Worm (Caenorhabditis elegans) whole organism, L2 larva: Measurements from ENCODE around the gene lgc-45.

Experiments
- F13H6.1 ChIP-seq: sonication (generic microtip); optimal IDR thresholded peaks from 2 replicates; lab custom pipeline; 2016; ENCODE audit warnings: missing genetic modification characterization, missing compliant biosample characterization
- R02D3.7 ChIP-seq: fragments of 150-350 bp; optimal IDR thresholded peaks from 2 replicates; lab custom pipeline; 2014; ENCODE audit warnings: missing biosample characterization, missing genetic modification characterization
- ZK546.5 ChIP-seq: sonication (generic microtip); optimal IDR thresholded peaks from 2 replicates; lab custom pipeline; 2017; ENCODE audit warnings: missing biosample characterization, missing genetic modification characterization
- alr-1 ChIP-seq: fragments of 150-350 bp; optimal IDR thresholded peaks from 2 replicates; lab custom pipeline; 2014; ENCODE audit warnings: missing biosample characterization, missing genetic modification characterization
- ama-1 ChIP-seq: fragments of 150-350 bp; optimal IDR thresholded peaks from 2 replicates; lab custom pipeline; 2018; ENCODE audit warnings: inconsistent platforms
- blmp-1 ChIP-seq: sonication (generic microtip); optimal IDR thresholded peaks from 2 replicates; lab custom pipeline; 2017; ENCODE audit warnings: missing genetic modification characterization, mild to moderate bottlenecking, missing compliant biosample characterization, antibody characterized with exemption, moderate library complexity; ENCODE audit not compliant: insufficient read depth
- ceh-16 ChIP-seq: fragments of 150-350 bp; optimal IDR thresholded peaks from 2 replicates; lab custom pipeline; 2014; ENCODE audit warnings: missing biosample characterization, missing genetic modification characterization
- crh-2 ChIP-seq: sonication (generic microtip); optimal IDR thresholded peaks from 2 replicates; lab custom pipeline; 2017; ENCODE audit warnings: missing biosample characterization, missing genetic modification characterization
- dmd-4 ChIP-seq: sonication (generic microtip); optimal IDR thresholded peaks from 2 replicates; lab custom pipeline; 2017; ENCODE audit warnings: missing biosample characterization, missing genetic modification characterization
- egl-27 ChIP-seq: sonication (generic microtip); optimal IDR thresholded peaks from 3 replicates; lab custom pipeline; 2017; ENCODE audit warnings: missing biosample characterization, missing genetic modification reagents, missing genetic modification characterization
- elt-1 ChIP-seq: fragments of 150-350 bp; optimal IDR thresholded peaks from 2 replicates; lab custom pipeline; 2014; ENCODE audit warnings: missing biosample characterization, missing genetic modification characterization
- elt-3 ChIP-seq: sonication (generic microtip); optimal IDR thresholded peaks from 2 replicates; lab custom pipeline; 2017; ENCODE audit warnings: missing biosample characterization, missing genetic modification characterization
- fos-1 ChIP-seq: fragments of 150-350 bp; optimal IDR thresholded peaks from 2 replicates; lab custom pipeline; 2014; ENCODE audit warnings: missing biosample characterization, missing genetic modification characterization
- lin-11 ChIP-seq: fragments of 150-350 bp; sonication (generic microtip); optimal IDR thresholded peaks from 2 replicates; lab custom pipeline; 2014; ENCODE audit warnings: missing biosample characterization, missing genetic modification characterization, inconsistent platforms, mixed read lengths
- lin-13 ChIP-seq: fragments of 150-350 bp; optimal IDR thresholded peaks from 2 replicates; lab custom pipeline; 2014; ENCODE audit warnings: missing biosample characterization, missing genetic modification reagents, missing genetic modification characterization
- lin-39 ChIP-seq: fragments of 150-350 bp; optimal IDR thresholded peaks from 2 replicates; lab custom pipeline; 2014; ENCODE audit warnings: missing biosample characterization, missing genetic modification reagents, missing genetic modification characterization
- lsy-2 ChIP-seq, 2 experiments: fragments of 150-350 bp in 1 of 2; sonication (generic microtip) in 1 of 2; optimal IDR thresholded peaks; 2 replicates each; lab custom pipeline; 2014 to 2017; ENCODE audit warnings: missing biosample characterization in 2 of 2, missing genetic modification characterization in 2 of 2
- mab-5 ChIP-seq: fragments of 150-350 bp; optimal IDR thresholded peaks from 2 replicates; lab custom pipeline; 2014; ENCODE audit warnings: missing biosample characterization, missing genetic modification characterization
- mbf-1 ChIP-seq: sonication (generic microtip); optimal IDR thresholded peaks from 2 replicates; lab custom pipeline; 2017; ENCODE audit warnings: missing biosample characterization, missing genetic modification characterization
- mdl-1 ChIP-seq, 2 experiments: fragments of 150-350 bp in 1 of 2; sonication (generic microtip) in 1 of 2; optimal IDR thresholded peaks; 2 replicates each; lab custom pipeline; 2017; ENCODE audit warnings: missing biosample characterization in 2 of 2, missing genetic modification characterization in 2 of 2
- nhr-10 ChIP-seq: sonication (generic microtip); optimal IDR thresholded peaks from 2 replicates; lab custom pipeline; 2017; ENCODE audit warnings: missing biosample characterization, missing genetic modification characterization
- nhr-12 ChIP-seq: fragments of 150-350 bp; optimal IDR thresholded peaks from 2 replicates; lab custom pipeline; 2014; ENCODE audit warnings: missing biosample characterization, missing genetic modification characterization
- nhr-129 ChIP-seq: fragments of 150-350 bp; optimal IDR thresholded peaks from 2 replicates; lab custom pipeline; 2014; ENCODE audit warnings: missing biosample characterization, missing genetic modification characterization
- nhr-21 ChIP-seq: fragments of 150-350 bp; optimal IDR thresholded peaks from 2 replicates; lab custom pipeline; 2014; ENCODE audit warnings: missing biosample characterization, missing genetic modification characterization
- nhr-23 ChIP-seq: fragments of 150-350 bp; optimal IDR thresholded peaks from 2 replicates; lab custom pipeline; 2014; ENCODE audit warnings: missing biosample characterization, missing genetic modification reagents, missing genetic modification characterization
- nhr-237 ChIP-seq: fragments of 150-350 bp; optimal IDR thresholded peaks from 2 replicates; lab custom pipeline; 2014; ENCODE audit warnings: missing biosample characterization, missing genetic modification characterization
- sem-4 ChIP-seq: fragments of 150-350 bp; optimal IDR thresholded peaks from 2 replicates; lab custom pipeline; 2014; ENCODE audit warnings: missing biosample characterization, missing genetic modification reagents, missing genetic modification characterization
- skn-1 ChIP-seq: sonication (generic microtip); optimal IDR thresholded peaks from 2 replicates; lab custom pipeline; 2017; ENCODE audit warnings: missing biosample characterization, missing genetic modification characterization
- sma-9 ChIP-seq, 2 experiments: fragments of 150-350 bp in 1 of 2; sonication (generic microtip) in 1 of 2; optimal IDR thresholded peaks; 2 replicates each; lab custom pipeline; 2014 to 2016; ENCODE audit warnings: missing genetic modification characterization in 2 of 2, mild to moderate bottlenecking in 1 of 2, missing biosample characterization in 1 of 2, missing compliant biosample characterization in 1 of 2, missing genetic modification reagents in 1 of 2, moderate library complexity in 1 of 2
- unc-39 ChIP-seq: fragments of 150-350 bp; optimal IDR thresholded peaks from 2 replicates; lab custom pipeline; 2014; ENCODE audit warnings: missing biosample characterization, missing genetic modification characterization
- unc-55 ChIP-seq: fragments of 150-350 bp; sonication (generic microtip); optimal IDR thresholded peaks from 3 replicates; lab custom pipeline; 2014; ENCODE audit warnings: missing biosample characterization, missing genetic modification reagents, missing genetic modification characterization
- unc-62 ChIP-seq: fragments of 150-350 bp; optimal IDR thresholded peaks from 2 replicates; lab custom pipeline; 2014; ENCODE audit warnings: missing biosample characterization, missing genetic modification reagents, missing genetic modification characterization
- zag-1 ChIP-seq: fragments of 150-350 bp; optimal IDR thresholded peaks from 2 replicates; lab custom pipeline; 2014; ENCODE audit warnings: missing biosample characterization, missing genetic modification characterization
- ztf-1 ChIP-seq: fragments of 200-800 bp; sonication (Bioruptor generic); conservative IDR thresholded peaks from 2 replicates; pipeline ENCODE4 v1.3.6; 2022; ENCODE audit warnings: missing genetic modification characterization, missing compliant biosample characterization
- ztf-11 ChIP-seq: sonication (generic microtip); optimal IDR thresholded peaks from 2 replicates; lab custom pipeline; 2017; ENCODE audit warnings: missing biosample characterization, missing genetic modification characterization
- ztf-4 ChIP-seq: fragments of 150-350 bp; optimal IDR thresholded peaks from 2 replicates; lab custom pipeline; 2014; ENCODE audit warnings: missing biosample characterization, missing genetic modification characterization

lgc-45 gene

ce11 chrII:3570927-3571538 is 13.8 kb downstream of the lgc-45 start, which contains the start of the genes clec-128 and clec-129:
clec-128 (minus strand) TSS chrII:3571027.
clec-129 (plus strand) TSS chrII:3571488.
- no peak for TF ChIP-seq nhr-12 (tag; lab: Kevin White, UChicago)
- TF ChIP-seq elt-3 (tag; lab: Kevin White, UChicago) = no peak
- TF ChIP-seq lin-39 = no peak
- TF ChIP-seq nhr-21 (tag; lab: Kevin White, UChicago) = no peak
- TF ChIP-seq elt-1 (tag; lab: Kevin White, UChicago) = no peak
- no peak for TF ChIP-seq ceh-16 (tag; lab: Kevin White, UChicago)
- no peak for TF ChIP-seq sma-9 (GFP tag; optimal IDR thresholded peaks at IDR 0.05; lab: Kevin White, UChicago)
- no peak for TF ChIP-seq sma-9 (tag; optimal IDR thresholded peaks at IDR 0.05; lab: Kevin White, UChicago)
- no peak for TF ChIP-seq R02D3.7 (tag; lab: Kevin White, UChicago)
- no peak for TF ChIP-seq ztf-4
- no peak for TF ChIP-seq nhr-23 (tag; lab: Kevin White, UChicago)
- TF ChIP-seq unc-39 (tag; lab: Kevin White, UChicago) = no peak

ce11 chrII:3573255-3573654 is 16.0 kb downstream of the lgc-45 start, which contains the start of gene clec-130:
clec-130 (plus strand) TSS chrII:3573555.
- no peak for TF ChIP-seq sem-4 (tag; lab: Kevin White, UChicago)
- no peak for TF ChIP-seq nhr-21 (tag; lab: Kevin White, UChicago)
- no peak for TF ChIP-seq nhr-12 (tag; lab: Kevin White, UChicago)
- no peak for TF ChIP-seq nhr-10

ce11 chrII:3576742-3577141 is 19.5 kb downstream of the lgc-45 start, which contains the start of gene clec-132:
clec-132 (plus strand) TSS chrII:3577042.
- no peak for TF ChIP-seq fos-1 (tag; lab: Kevin White, UChicago)
- TF ChIP-seq dmd-4 = no peak
- TF ChIP-seq lsy-2 (tag; optimal IDR thresholded peaks at IDR 0.05; lab: Kevin White, UChicago) = no peak
- TF ChIP-seq unc-39 (tag; lab: Kevin White, UChicago) = no peak
- TF ChIP-seq skn-1 (tag; lab: Kevin White, UChicago) = no peak
- no peak for TF ChIP-seq mdl-1 (tag; optimal IDR thresholded peaks at IDR 0.05; lab: Kevin White, UChicago)
- no peak for TF ChIP-seq sem-4 (tag; lab: Kevin White, UChicago)
- no peak for TF ChIP-seq zag-1
- no peak for TF ChIP-seq mbf-1 (tag; lab: Kevin White, UChicago)
- no peak for TF ChIP-seq lin-13 (GFP tag; lab: Kevin White, UChicago)
- TF ChIP-seq F13H6.1 (tag; lab: Kevin White, UChicago) = no peak
- TF ChIP-seq ZK546.5 (tag; lab: Kevin White, UChicago) = no peak
- no peak for TF ChIP-seq blmp-1 (tag; lab: Kevin White, UChicago)
- no peak for TF ChIP-seq ama-1
- no peak for TF ChIP-seq nhr-129
- TF ChIP-seq crh-2 (tag; lab: Kevin White, UChicago) = no peak
- TF ChIP-seq egl-27 = no peak
- TF ChIP-seq nhr-23 (tag; lab: Kevin White, UChicago) = no peak
- TF ChIP-seq nhr-237 (tag; lab: Kevin White, UChicago) = no peak
- TF ChIP-seq, all 48 proteins: peak for 0

ce11 chrII:3578121-3578520 is 20.8 kb downstream of the lgc-45 start, which contains the start of gene clec-133:
clec-133 (plus strand) TSS chrII:3578421.
- TF ChIP-seq lin-13 (GFP tag; lab: Kevin White, UChicago) (no peak), unc-55 (GFP tag; lab: Kevin White, UChicago) (no peak), lin-11 (tag; lab: Kevin White, UChicago) (no peak), nhr-237 (tag; lab: Kevin White, UChicago) (no peak), R02D3.7 (tag; lab: Kevin White, UChicago) (no peak), nhr-10 (no peak), elt-1 (tag; lab: Kevin White, UChicago) (no peak), lin-39 (no peak), ztf-1 (no peak), dmd-4 (no peak), mab-5 (no peak), ztf-11 (tag; lab: Kevin White, UChicago) (no peak)

- TF ChIP-seq alr-1 (tag; lab: Kevin White, UChicago) = no peak
- no peak for TF ChIP-seq elt-1 (tag; lab: Kevin White, UChicago)
- TF ChIP-seq unc-62 (GFP tag; lab: Kevin White, UChicago) = no peak
- no peak for TF ChIP-seq ceh-16 (tag; lab: Kevin White, UChicago)
- TF ChIP-seq elt-3 (tag; lab: Kevin White, UChicago) = no peak
- TF ChIP-seq lsy-2 (tag; optimal IDR thresholded peaks at IDR 0.05; lab: Kevin White, UChicago) = no peak
- TF ChIP-seq sem-4 (tag; lab: Kevin White, UChicago) = no peak
- TF ChIP-seq, all 48 proteins: peak for 0
Observed at ce11 chrII:3579767-3580166, 22.5 kb downstream of the lgc-45 start, which contains the start of gene clec-134. clec-134 (plus strand) TSS chrII:3580067.
